Worm (Caenorhabditis elegans): ENCODE results near the gene R53.4.

- no peak for TF ChIP-seq ztf-11 (tag; optimal IDR thresholded peaks at IDR 0.05)
- no peak for TF ChIP-seq unc-120 (tag; optimal IDR thresholded peaks at IDR 0.05; ENCODE audit: poor library complexity, severe bottlenecking)
- no peak for TF ChIP-seq nhr-12 (tag; optimal IDR thresholded peaks at IDR 0.05)
- TF ChIP-seq ceh-83 (GFP tag; optimal IDR thresholded peaks at IDR 0.05) = no peak
- no peak for TF ChIP-seq pha-4 (tag; optimal IDR thresholded peaks at IDR 0.05)
- TF ChIP-seq lsy-2 (tag; optimal IDR thresholded peaks at IDR 0.05) = no peak
- TF ChIP-seq sptf-1 (tag; optimal IDR thresholded peaks at IDR 0.05) = no peak
These were observed 33.7 kb upstream of the R53.4 start, which contains the start of gene ZK892.3 for ce11 chrII:10001546-10001945.

Measured in whole organism, mixed stage, embryonic.